Worm (Caenorhabditis elegans): ENCODE measurements around the gene F31B9.3.

F31B9.3 gene

DNA sequence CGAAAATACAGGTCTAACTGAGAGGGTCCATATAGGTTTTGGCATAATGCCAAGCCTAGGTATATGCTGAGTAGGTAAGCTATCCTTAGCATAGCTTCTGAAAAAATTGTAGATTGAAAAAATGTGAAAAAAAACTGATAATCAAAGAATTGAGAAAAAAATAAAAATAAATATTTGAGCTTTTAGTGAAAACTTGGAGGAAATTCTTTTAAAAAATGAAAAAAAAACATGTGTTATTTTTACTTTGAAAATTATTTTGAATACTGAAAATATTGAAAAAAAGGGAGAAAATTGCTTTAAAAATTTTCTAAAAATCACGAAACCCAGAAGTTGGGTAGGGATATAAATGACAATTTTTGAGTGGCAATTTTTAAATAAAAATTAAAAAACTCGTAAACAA, 36.0 kb upstream of the F31B9.3 start, which contains the start of gene F53H4.3:
F53H4.3 (minus strand) TSS at position 101 of the 400 bp plus-strand sequence.
- no peak for TF ChIP-seq ceh-90 (tag; optimal IDR thresholded peaks at IDR 0.05)
- TF ChIP-seq nhr-28 (tag; optimal IDR thresholded peaks at IDR 0.05): no peak
- no peak for TF ChIP-seq dpl-1 (GFP tag; optimal IDR thresholded peaks at IDR 0.05)
- TF ChIP-seq nhr-77 (tag; optimal IDR thresholded peaks at IDR 0.05): no peak
- TF ChIP-seq swsn-7 (tag; optimal IDR thresholded peaks at IDR 0.05): no peak
- TF ChIP-seq aly-2 (tag; optimal IDR thresholded peaks at IDR 0.05): no peak
- no peak for TF ChIP-seq tbx-2 (tag; optimal IDR thresholded peaks at IDR 0.05)
- no peak for TF ChIP-seq fkh-10 (GFP tag; optimal IDR thresholded peaks at IDR 0.05)
- TF ChIP-seq lir-3 (tag; optimal IDR thresholded peaks at IDR 0.05; ENCODE audit: poor library complexity): no peak
- TF ChIP-seq zag-1 (tag; optimal IDR thresholded peaks at IDR 0.05): no peak
- no peak for TF ChIP-seq nhr-20 (tag; optimal IDR thresholded peaks at IDR 0.05)
- TF ChIP-seq dsc-1 (tag; optimal IDR thresholded peaks at IDR 0.05): no peak
- TF ChIP-seq nhr-84 (tag; optimal IDR thresholded peaks at IDR 0.05): no peak
- TF ChIP-seq ztf-4 (tag; optimal IDR thresholded peaks at IDR 0.05): no peak
- TF ChIP-seq C04F5.9 (tag; optimal IDR thresholded peaks at IDR 0.05): no peak
- TF ChIP-seq lin-39 (tag; optimal IDR thresholded peaks at IDR 0.05): no peak
- TF ChIP-seq efl-3 (GFP tag; optimal IDR thresholded peaks at IDR 0.05): no peak

DNA sequence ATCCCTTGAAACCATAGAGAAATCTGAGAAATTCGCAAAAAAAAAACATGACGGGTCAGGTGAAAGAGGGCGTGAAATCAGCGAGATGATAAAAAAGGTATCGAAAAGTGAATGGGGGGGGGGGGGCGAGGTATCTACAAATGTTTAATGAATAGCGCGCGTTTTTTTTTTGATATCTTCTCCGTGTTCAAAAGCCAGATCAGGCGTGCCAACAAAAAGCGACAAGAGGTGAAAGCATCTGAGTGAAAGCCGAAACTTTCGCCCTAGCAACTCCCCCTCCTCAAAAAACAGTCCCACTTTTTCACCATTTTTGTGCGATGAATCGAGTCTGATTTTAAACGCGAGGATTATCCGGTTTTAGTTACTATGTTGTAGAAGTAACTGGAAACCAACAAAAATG, 35.6 kb upstream of the F31B9.3 start:
- no peak for TF ChIP-seq ces-1 (GFP tag; optimal IDR thresholded peaks at IDR 0.05)
- no peak for TF ChIP-seq lin-35 (GFP tag; optimal IDR thresholded peaks at IDR 0.05)
- TF ChIP-seq mdl-1 (tag; optimal IDR thresholded peaks at IDR 0.05): no peak
- no peak for TF ChIP-seq alr-1 (tag; optimal IDR thresholded peaks at IDR 0.05; ENCODE audit: borderline replicate concordance)
- peak; percentile 97 for TF ChIP-seq blmp-1 (tag; optimal IDR thresholded peaks at IDR 0.05)

DNA sequence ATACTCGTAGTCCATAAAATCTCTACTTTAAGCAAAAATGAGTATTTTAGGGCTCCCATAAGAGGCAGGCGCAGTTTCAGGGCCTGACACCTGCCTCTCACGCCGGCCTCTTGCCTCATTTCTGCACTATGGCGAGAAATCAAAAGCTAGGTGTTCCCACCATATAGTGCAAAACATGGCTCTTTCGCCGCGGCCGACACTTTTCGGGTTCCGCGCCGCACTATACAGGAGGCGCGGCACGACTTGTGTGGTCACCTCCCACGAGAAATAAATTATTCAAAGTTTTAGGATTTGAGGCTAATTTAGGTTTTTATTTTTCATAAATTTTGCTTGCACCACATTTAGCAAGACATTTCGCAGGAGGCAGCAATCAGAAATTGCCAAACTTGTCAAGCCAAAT, 31.0 kb upstream of the F31B9.3 start:
- TF ChIP-seq nhr-12 (tag; optimal IDR thresholded peaks at IDR 0.05) (no peak), C16A3.4 (tag; optimal IDR thresholded peaks at IDR 0.05) (no peak), snpc-4 (tag; optimal IDR thresholded peaks at IDR 0.05) (peak; percentile 6), efl-1 (optimal IDR thresholded peaks at IDR 0.05) (no peak), efl-1 (GFP tag; optimal IDR thresholded peaks at IDR 0.05 in 1 of 2) (peak in 1 of 2 experiments; percentile 65), pag-3 (tag; optimal IDR thresholded peaks at IDR 0.05; ENCODE audit: borderline replicate concordance, insufficient read depth) (no peak)

DNA sequence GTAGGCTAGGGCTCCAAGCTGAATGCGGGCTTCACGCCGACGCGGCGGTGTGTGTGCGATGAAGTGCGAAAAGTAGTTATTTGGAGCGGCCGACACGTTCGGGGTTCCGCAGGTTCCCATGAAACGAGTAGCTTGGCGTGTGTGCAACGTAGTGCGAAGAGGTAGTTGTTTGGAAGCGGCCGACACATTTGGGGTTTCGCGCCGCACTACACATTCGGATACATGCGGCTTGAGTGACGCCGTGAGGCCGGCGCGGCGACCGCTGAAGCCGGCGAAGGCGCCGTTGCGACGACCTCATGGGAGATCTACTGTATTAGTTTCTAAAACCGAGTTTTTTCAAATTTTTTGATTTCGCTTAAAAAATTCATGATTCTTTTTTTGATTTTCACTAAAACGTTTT, 22.3 kb upstream of the F31B9.3 start:
- no peak for TF ChIP-seq unc-130 (tag; optimal IDR thresholded peaks at IDR 0.05)
- no peak for TF ChIP-seq unc-98 (GFP tag; IDR thresholded peaks at IDR 0.05)
- no peak for TF ChIP-seq aly-2 (tag; optimal IDR thresholded peaks at IDR 0.05)
- no peak for TF ChIP-seq mep-1 (tag; optimal IDR thresholded peaks at IDR 0.05)
- no peak for TF ChIP-seq ama-1 (optimal IDR thresholded peaks at IDR 0.05)
- no peak for TF ChIP-seq blmp-1 (tag; optimal IDR thresholded peaks at IDR 0.05)

DNA sequence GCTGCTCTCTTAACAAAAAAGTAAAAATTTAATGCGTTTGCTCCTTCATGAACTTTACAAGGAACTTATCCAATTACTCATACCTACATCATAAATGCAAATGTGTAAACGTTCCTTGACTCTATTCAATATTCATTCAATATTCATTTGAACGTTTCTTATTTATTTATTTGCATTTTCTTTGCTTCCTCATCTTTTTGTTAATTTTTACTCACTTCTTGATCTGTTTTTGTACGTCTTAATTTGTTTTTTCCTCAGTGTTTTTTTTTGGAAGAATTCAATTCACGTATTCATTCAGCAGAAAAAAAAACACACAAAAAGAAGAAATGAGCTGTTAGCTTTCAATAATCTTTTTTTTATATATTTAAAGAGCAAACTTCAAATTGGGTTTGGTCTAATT, 20.7 kb upstream of the F31B9.3 start:
- TF ChIP-seq jun-1 (tag; optimal IDR thresholded peaks at IDR 0.05) (no peak), efl-1 (optimal IDR thresholded peaks at IDR 0.05) (no peak), efl-1 (GFP tag; optimal IDR thresholded peaks at IDR 0.05 in 1 of 2) (peak in 1 of 2 experiments; percentile 58)

DNA sequence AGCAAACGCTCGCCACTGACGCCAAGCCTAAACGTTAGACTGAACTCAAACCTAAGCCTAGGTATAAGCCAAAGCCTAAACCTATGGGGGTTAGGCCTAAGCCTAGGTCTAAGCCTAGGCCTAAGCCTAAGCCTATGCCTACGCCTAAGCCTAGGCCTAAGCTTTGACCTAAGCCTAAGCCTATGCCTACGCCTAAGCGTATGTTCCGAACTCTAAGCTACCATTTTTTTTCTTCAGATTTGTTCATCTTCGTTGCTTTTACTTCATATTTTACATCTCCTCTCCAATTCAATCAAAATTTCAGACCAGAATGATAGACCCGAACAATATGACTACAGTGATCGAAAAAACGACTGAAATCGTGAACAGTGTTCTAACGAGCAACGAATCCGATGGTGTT, 13.2 kb upstream of the F31B9.3 start, which contains the start of gene npr-33:
npr-33 (plus strand) TSS at position 301 of the 400 bp plus-strand sequence.
- no peak for TF ChIP-seq nhr-237 (tag; optimal IDR thresholded peaks at IDR 0.05)
- TF ChIP-seq dpl-1 (GFP tag; optimal IDR thresholded peaks at IDR 0.05): no peak

All from whole organism, L1 larva.